Fruit fly (Drosophila melanogaster) whole organism, embryonic: ENCODE data around the gene CG4577.
A peak's percentile ranks its signal among the peaks of the same experiment; 100 is the strongest.

Experiments used
- Abd-B ChIP-seq: fragments of 200-800 bp; sonication (Bioruptor generic); optimal IDR thresholded peaks from 2 replicates; lab custom pipeline; 2018; ENCODE audit warnings: missing biosample characterization, mild to moderate bottlenecking, missing genetic modification characterization, moderate library complexity
- C15 ChIP-seq: fragments of 200-800 bp; sonication (Bioruptor generic); IDR thresholded peaks from 3 replicates; pipeline ENCODE4 v1.3.6; 2022; ENCODE audit warnings: missing biosample characterization, missing genetic modification characterization
- CG10565 ChIP-seq: fragments of 200-800 bp; sonication (Bioruptor generic); optimal IDR thresholded peaks from 3 replicates; lab custom pipeline; 2016; ENCODE audit warnings: missing biosample characterization, mild to moderate bottlenecking, missing genetic modification characterization
- CG11695 ChIP-seq: fragments of 200-800 bp; sonication (Bioruptor generic); IDR thresholded peaks from 3 replicates; pipeline ENCODE4 v1.3.6; 2022; ENCODE audit warnings: missing biosample characterization, missing genetic modification characterization
- CG12769 ChIP-seq: fragments of 200-800 bp; sonication (Bioruptor generic); optimal IDR thresholded peaks from 2 replicates; lab custom pipeline; 2019; ENCODE audit warnings: missing biosample characterization, mild to moderate bottlenecking, missing genetic modification characterization, moderate library complexity
- CG15479 ChIP-seq: fragments of 200-800 bp; sonication (Bioruptor generic); optimal IDR thresholded peaks from 3 replicates; lab custom pipeline; 2019; ENCODE audit warnings: missing biosample characterization, mild to moderate bottlenecking, missing genetic modification characterization, moderate library complexity
- CG15601 ChIP-seq: fragments of 200-800 bp; sonication (Bioruptor generic); optimal IDR thresholded peaks from 3 replicates; lab custom pipeline; 2019; ENCODE audit warnings: missing biosample characterization, mild to moderate bottlenecking, missing genetic modification characterization, moderate library complexity
- CG2712 ChIP-seq: fragments of 200-800 bp; optimal IDR thresholded peaks from 3 replicates; lab custom pipeline; 2019; ENCODE audit warnings: missing biosample characterization, mild to moderate bottlenecking, missing genetic modification characterization, moderate library complexity
- CG2875 ChIP-seq: fragments of 200-800 bp; sonication (Bioruptor generic); optimal IDR thresholded peaks from 2 replicates; lab custom pipeline; 2017; ENCODE audit warnings: missing biosample characterization, mild to moderate bottlenecking, missing genetic modification characterization, missing genetic modification reagents
- CG30403 ChIP-seq: fragments of 200-800 bp; sonication (Bioruptor generic); optimal IDR thresholded peaks from 3 replicates; lab custom pipeline; 2016; ENCODE audit warnings: missing biosample characterization, missing genetic modification characterization
- CG3163 ChIP-seq: fragments of 200-800 bp; sonication (Bioruptor generic); optimal IDR thresholded peaks from 3 replicates; lab custom pipeline; 2016; ENCODE audit warnings: missing biosample characterization, missing genetic modification characterization
- CG34422 ChIP-seq: fragments of 200-800 bp; sonication (Bioruptor generic); IDR thresholded peaks from 3 replicates; pipeline ENCODE4 v1.3.6; 2022; ENCODE audit warnings: missing biosample characterization, missing genetic modification characterization
- CG4282 ChIP-seq: fragments of 200-800 bp; sonication (Bioruptor generic); optimal IDR thresholded peaks from 2 replicates; lab custom pipeline; 2016; ENCODE audit warnings: missing biosample characterization, missing genetic modification characterization
- CG6175 ChIP-seq: fragments of 200-800 bp; sonication (Bioruptor generic); IDR thresholded peaks from 3 replicates; pipeline ENCODE4 v1.3.6; 2022; ENCODE audit warnings: missing biosample characterization, missing genetic modification characterization
- CG6654 ChIP-seq: fragments of 200-800 bp; sonication (Bioruptor generic); optimal IDR thresholded peaks from 2 replicates; lab custom pipeline; 2017; ENCODE audit warnings: missing biosample characterization, mild to moderate bottlenecking, missing genetic modification characterization
- CG6765 ChIP-seq: fragments of 200-800 bp; sonication (Bioruptor generic); optimal IDR thresholded peaks from 3 replicates; lab custom pipeline; 2017; ENCODE audit warnings: missing biosample characterization, mild to moderate bottlenecking, missing genetic modification characterization
- CG6791 ChIP-seq: fragments of 200-800 bp; sonication (Bioruptor generic); IDR thresholded peaks from 3 replicates; pipeline ENCODE4 v1.3.6; 2022; ENCODE audit warnings: missing biosample characterization, missing genetic modification characterization; ENCODE audit not compliant: partially characterized antibody
- CG7987 ChIP-seq: fragments of 200-800 bp; sonication (Bioruptor generic); optimal IDR thresholded peaks from 2 replicates; lab custom pipeline; 2018; ENCODE audit warnings: missing biosample characterization, mild to moderate bottlenecking, missing genetic modification characterization, moderate library complexity
- CG8281 ChIP-seq: fragments of 200-800 bp; sonication (Bioruptor generic); optimal IDR thresholded peaks from 2 replicates; lab custom pipeline; 2018; ENCODE audit warnings: missing biosample characterization, mild to moderate bottlenecking, missing genetic modification characterization, moderate library complexity
- CG8765 ChIP-seq: fragments of 200-800 bp; sonication (Bioruptor generic); IDR thresholded peaks from 2 replicates; pipeline ENCODE4 v1.3.6; 2022; ENCODE audit warnings: missing biosample characterization, missing genetic modification characterization
- CG9727 ChIP-seq: fragments of 200-800 bp; sonication (Bioruptor generic); optimal IDR thresholded peaks from 3 replicates; lab custom pipeline; 2017; ENCODE audit warnings: missing biosample characterization, mild to moderate bottlenecking, missing genetic modification characterization
- CG9876 ChIP-seq: fragments of 200-800 bp; sonication (Bioruptor generic); optimal IDR thresholded peaks from 2 replicates; lab custom pipeline; 2016; ENCODE audit warnings: missing biosample characterization, missing genetic modification characterization
- Gug ChIP-seq: fragments of 200-800 bp; sonication (Bioruptor generic); IDR thresholded peaks from 4 replicates; pipeline ENCODE4 v1.3.6; 2022; ENCODE audit warnings: missing biosample characterization, missing genetic modification characterization
- HLHmδ ChIP-seq: fragments of 200-800 bp; sonication (Bioruptor generic); optimal IDR thresholded peaks from 2 replicates; lab custom pipeline; 2018; ENCODE audit warnings: missing biosample characterization, mild to moderate bottlenecking, missing genetic modification characterization, moderate library complexity
- HmgD ChIP-seq: fragments of 200-800 bp; sonication (Bioruptor generic); optimal IDR thresholded peaks from 3 replicates; lab custom pipeline; 2016; ENCODE audit warnings: missing biosample characterization, missing genetic modification characterization
- Lim3 ChIP-seq: fragments of 200-800 bp; sonication (Bioruptor generic); IDR thresholded peaks from 2 replicates; pipeline ENCODE4 v1.3.6; 2022; ENCODE audit warnings: missing biosample characterization, missing genetic modification characterization
- MESR4 ChIP-seq: fragments of 200-800 bp; sonication (Bioruptor generic); optimal IDR thresholded peaks from 2 replicates; lab custom pipeline; 2018; ENCODE audit warnings: missing biosample characterization, mild to moderate bottlenecking, missing genetic modification characterization, moderate library complexity
- MTF-1 ChIP-seq: fragments of 200-800 bp; sonication (Bioruptor generic); optimal IDR thresholded peaks from 2 replicates; lab custom pipeline; 2018; ENCODE audit warnings: missing biosample characterization, mild to moderate bottlenecking, missing genetic modification characterization, borderline replicate concordance
- Mad ChIP-seq: fragments of 200-800 bp; sonication (Bioruptor generic); optimal IDR thresholded peaks from 2 replicates; lab custom pipeline; 2016; ENCODE audit warnings: missing biosample characterization, missing genetic modification characterization
- Mrtf ChIP-seq: fragments of 200-800 bp; sonication (Bioruptor generic); IDR thresholded peaks from 3 replicates; pipeline ENCODE4 v1.3.6; 2022; ENCODE audit warnings: missing biosample characterization, missing genetic modification characterization
- Side ChIP-seq: fragments of 200-800 bp; sonication (Bioruptor generic); optimal IDR thresholded peaks from 2 replicates; lab custom pipeline; 2016; ENCODE audit warnings: missing biosample characterization, missing genetic modification characterization
- Sry-β ChIP-seq: fragments of 200-800 bp; sonication (Bioruptor generic); optimal IDR thresholded peaks from 2 replicates; lab custom pipeline; 2018; ENCODE audit warnings: missing biosample characterization, mild to moderate bottlenecking, missing genetic modification characterization, moderate library complexity
- Stat92E ChIP-seq, 3 experiments: fragments of >200 bp in 2 of 3; fragments of 200-800 bp in 1 of 3; sonication (Bioruptor generic) in 1 of 3; optimal IDR thresholded peaks; 2 replicates each; lab custom pipeline; 2017 to 2019; ENCODE audit warnings: missing biosample characterization in 3 of 3, missing genetic modification characterization in 3 of 3, mild to moderate bottlenecking in 1 of 3, moderate library complexity in 1 of 3
- ac ChIP-seq: fragments of 200-800 bp; sonication (Bioruptor generic); optimal IDR thresholded peaks from 3 replicates; lab custom pipeline; 2017; ENCODE audit warnings: missing biosample characterization, mild to moderate bottlenecking, missing genetic modification characterization
- ap ChIP-seq: fragments of 200-800 bp; sonication (Bioruptor generic); IDR thresholded peaks from 2 replicates; pipeline ENCODE4 v1.3.6; 2022; ENCODE audit warnings: missing biosample characterization, missing genetic modification characterization
- ato ChIP-seq: fragments of 200-800 bp; sonication (Bioruptor generic); IDR thresholded peaks from 2 replicates; pipeline ENCODE4 v1.3.6; 2022; ENCODE audit warnings: missing biosample characterization, missing genetic modification characterization; ENCODE audit not compliant: partially characterized antibody
- caup ChIP-seq: fragments of 200-800 bp; sonication (Bioruptor generic); optimal IDR thresholded peaks from 3 replicates; lab custom pipeline; 2017; ENCODE audit warnings: missing biosample characterization, mild to moderate bottlenecking, missing genetic modification characterization, moderate library complexity; ENCODE audit not compliant: severe bottlenecking
- croc ChIP-seq: fragments of 200-800 bp; sonication (Bioruptor generic); conservative IDR thresholded peaks from 3 replicates; pipeline ENCODE4 v1.3.6; 2022; ENCODE audit warnings: missing biosample characterization, missing genetic modification characterization
- crp ChIP-seq, 2 experiments: fragments of 200-800 bp; sonication (Bioruptor generic); optimal IDR thresholded peaks; 2 replicates in 1 of 2; 3 replicates in 1 of 2; lab custom pipeline; 2017; ENCODE audit warnings: missing biosample characterization in 2 of 2, missing genetic modification characterization in 2 of 2, mild to moderate bottlenecking in 1 of 2, moderate library complexity in 1 of 2
- esg ChIP-seq: fragments of 200-800 bp; sonication (Bioruptor generic); conservative IDR thresholded peaks from 2 replicates; pipeline ENCODE4 v1.3.6; 2022; ENCODE audit warnings: missing biosample characterization, missing genetic modification characterization
- fu2 ChIP-seq: fragments of 200-800 bp; sonication (Bioruptor generic); optimal IDR thresholded peaks from 2 replicates; lab custom pipeline; 2016; ENCODE audit warnings: missing biosample characterization, missing genetic modification characterization
- gt ChIP-seq: fragments of 200-800 bp; sonication (Bioruptor generic); IDR thresholded peaks from 2 replicates; pipeline ENCODE4 v1.3.6; 2022; ENCODE audit warnings: missing biosample characterization, missing genetic modification characterization
- kni ChIP-seq: fragments of 200-800 bp; sonication (Bioruptor generic); optimal IDR thresholded peaks from 3 replicates; lab custom pipeline; 2017; ENCODE audit warnings: mild to moderate bottlenecking, missing biosample characterization, missing genetic modification reagents, missing genetic modification characterization
- knrl ChIP-seq: fragments of 200-800 bp; sonication (Bioruptor generic); IDR thresholded peaks from 3 replicates; pipeline ENCODE4 v1.3.6; 2022; ENCODE audit warnings: missing biosample characterization, missing genetic modification characterization; ENCODE audit not compliant: partially characterized antibody
- ranshi ChIP-seq: fragments of 200-800 bp; sonication (Bioruptor generic); IDR thresholded peaks from 2 replicates; pipeline ENCODE4 v1.3.6; 2022; ENCODE audit warnings: missing biosample characterization, missing genetic modification characterization
- rib ChIP-seq: fragments of 200-800 bp; sonication (Bioruptor generic); IDR thresholded peaks from 2 replicates; pipeline ENCODE4 v1.3.6; 2022; ENCODE audit warnings: missing biosample characterization, missing genetic modification characterization
- tio ChIP-seq: fragments of 200-800 bp; sonication (Bioruptor generic); optimal IDR thresholded peaks from 2 replicates; lab custom pipeline; 2017; ENCODE audit warnings: missing biosample characterization, missing genetic modification characterization, inconsistent platforms
- vfl ChIP-seq: fragments of 200-800 bp; sonication (Bioruptor generic); optimal IDR thresholded peaks from 2 replicates; lab custom pipeline; 2016; ENCODE audit warnings: missing biosample characterization, missing genetic modification characterization
- z ChIP-seq: fragments of 200-800 bp; sonication (Bioruptor generic); IDR thresholded peaks from 3 replicates; pipeline ENCODE4 v1.3.6; 2022; ENCODE audit warnings: missing biosample characterization, missing genetic modification characterization
- zf30C ChIP-seq: fragments of 200-800 bp; sonication (Bioruptor generic); optimal IDR thresholded peaks from 3 replicates; lab custom pipeline; 2018; ENCODE audit warnings: missing biosample characterization, mild to moderate bottlenecking, missing genetic modification characterization
- zfh1 ChIP-seq: fragments of 200-800 bp; sonication (Bioruptor generic); IDR thresholded peaks from 3 replicates; pipeline ENCODE4 v1.3.6; 2022; ENCODE audit warnings: missing biosample characterization, missing genetic modification characterization

Gene CG4577

DNA sequence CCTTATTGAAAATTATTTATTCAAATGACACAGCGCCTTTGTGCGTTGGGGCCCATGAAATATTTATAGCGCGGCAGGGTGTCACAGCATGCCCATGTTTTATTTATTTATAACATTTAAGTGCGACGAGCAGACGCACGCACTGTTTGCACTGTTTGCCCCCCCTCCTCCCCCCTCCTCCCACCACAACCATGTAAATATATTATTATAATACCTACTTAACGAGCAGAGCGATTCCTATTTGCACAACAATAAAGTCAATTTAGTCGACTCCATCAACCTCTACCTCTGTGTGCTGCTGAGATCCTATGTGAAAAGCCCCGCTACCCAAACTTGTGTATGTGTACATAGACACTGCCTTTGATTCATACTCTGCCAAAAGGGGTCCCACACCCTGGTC, 39.8 kb upstream of the CG4577 start (continued):
- TF ChIP-seq CG34422 = no peak
- no peak for TF ChIP-seq CG10565 (GFP tag; lab: Kevin White, UChicago)
- TF ChIP-seq CG11695 = no peak
- TF ChIP-seq CG15601 (tag; lab: Kevin White, UChicago) = peak; percentile 9
- peak; percentile 3 for TF ChIP-seq kni (GFP tag; lab: Kevin White, UChicago)
- no peak for TF ChIP-seq z (GFP tag; lab: Robert Waterston, UW)
- TF ChIP-seq CG4282 (GFP tag; lab: Kevin White, UChicago) = no peak
- TF ChIP-seq CG6765 (GFP tag; lab: Kevin White, UChicago) = peak; percentile 42
- peak; percentile 47 for TF ChIP-seq CG12769 (tag; lab: Kevin White, UChicago)
- no peak for TF ChIP-seq C15 (GFP tag; lab: Robert Waterston, UW)
- TF ChIP-seq croc (GFP tag; lab: Robert Waterston, UW) = no peak
- TF ChIP-seq gt (GFP tag; lab: Robert Waterston, UW) = no peak
- no peak for TF ChIP-seq CG2712 (tag; lab: Kevin White, UChicago)
- TF ChIP-seq MTF-1 (GFP tag; lab: Kevin White, UChicago) = no peak
- TF ChIP-seq CG9876 (GFP tag; lab: Kevin White, UChicago) = no peak
- TF ChIP-seq HLHmδ (GFP tag; lab: Kevin White, UChicago) = no peak
- TF ChIP-seq ac = no peak
- peak; percentile 43 for TF ChIP-seq caup (GFP tag; lab: Kevin White, UChicago)
- TF ChIP-seq Mad = no peak
- TF ChIP-seq Sry-β (GFP tag; lab: Kevin White, UChicago) = no peak
- no peak for TF ChIP-seq ato (GFP tag; lab: Robert Waterston, UW)
- no peak for TF ChIP-seq esg (GFP tag; lab: Robert Waterston, UW)
- TF ChIP-seq CG9727 = peak; percentile 16
- no peak for TF ChIP-seq rib
- TF ChIP-seq Abd-B (GFP tag; lab: Kevin White, UChicago) = no peak
- TF ChIP-seq Stat92E (GFP tag; optimal IDR thresholded peaks at IDR 0.05; lab: Kevin White, UChicago) = no peak
- TF ChIP-seq zf30C (GFP tag; lab: Kevin White, UChicago) = no peak
- no peak for TF ChIP-seq MESR4
- TF ChIP-seq CG6175 = no peak
- peak; percentile 70 for TF ChIP-seq CG2875 (GFP tag; lab: Kevin White, UChicago)
- no peak for TF ChIP-seq fu2 (GFP tag; lab: Kevin White, UChicago)
- no peak for TF ChIP-seq tio (GFP tag; lab: Kevin White, UChicago)
- TF ChIP-seq ranshi = no peak
- no peak for TF ChIP-seq ap (GFP tag; lab: Robert Waterston, UW)
- no peak for TF ChIP-seq Lim3 (GFP tag; lab: Robert Waterston, UW)
- no peak for TF ChIP-seq Side
- TF ChIP-seq HmgD (GFP tag; lab: Kevin White, UChicago) = no peak
- no peak for TF ChIP-seq CG15479
- TF ChIP-seq crp (GFP tag; optimal IDR thresholded peaks at IDR 0.05; lab: Kevin White, UChicago) = no peak
- TF ChIP-seq Mrtf = no peak
- no peak for TF ChIP-seq zfh1 (GFP tag; lab: Robert Waterston, UW)
- TF ChIP-seq CG6791 (GFP tag; lab: Robert Waterston, UW) = no peak
- TF ChIP-seq CG8765 (GFP tag; lab: Robert Waterston, UW) = no peak
- TF ChIP-seq knrl (GFP tag; lab: Robert Waterston, UW) = no peak
- no peak for TF ChIP-seq CG30403
- TF ChIP-seq vfl = no peak
- no peak for TF ChIP-seq CG6654 (GFP tag; lab: Kevin White, UChicago)
- peak; percentile 58 for TF ChIP-seq CG7987 (GFP tag; lab: Kevin White, UChicago)
- no peak for TF ChIP-seq Gug (GFP tag; lab: Robert Waterston, UW)
- no peak for TF ChIP-seq CG8281
- no peak for TF ChIP-seq CG3163 (GFP tag; lab: Kevin White, UChicago)
